Fruit fly (Drosophila melanogaster) whole organism, wandering third instar larva: ENCODE measurements around the gene ATPsynE.

Experiments
- Abd-B ChIP-seq: fragments of >200 bp; optimal IDR thresholded peaks from 2 replicates; lab custom pipeline; 2017; ENCODE audit warnings: missing biosample characterization, missing genetic modification characterization
- CG32264 ChIP-seq: fragments of 200-800 bp; sonication (Bioruptor generic); optimal IDR thresholded peaks from 2 replicates; lab custom pipeline; 2016; ENCODE audit warnings: missing biosample characterization, missing genetic modification characterization
- CG9705 ChIP-seq: fragments of 200-800 bp; sonication (Bioruptor generic); optimal IDR thresholded peaks from 2 replicates; lab custom pipeline; 2018; ENCODE audit warnings: missing biosample characterization, mild to moderate bottlenecking, missing genetic modification characterization
- Dfd ChIP-seq: fragments of >200 bp; optimal IDR thresholded peaks from 2 replicates; lab custom pipeline; 2017; ENCODE audit warnings: missing biosample characterization, missing genetic modification characterization
- Dif ChIP-seq: fragments of 200-275, 200-300 bp; sonication (Bioruptor generic); optimal IDR thresholded peaks from 2 replicates; lab custom pipeline; 2018; ENCODE audit warnings: missing biosample characterization, missing genetic modification characterization; ENCODE audit not compliant: partially characterized antibody
- GATAd ChIP-seq: sonication (Bioruptor generic); optimal IDR thresholded peaks from 2 replicates; lab custom pipeline; 2016; ENCODE audit warnings: missing biosample characterization, missing genetic modification characterization
- HLH106 ChIP-seq: fragments of 200-800 bp; optimal IDR thresholded peaks from 3 replicates; lab custom pipeline; 2019; ENCODE audit warnings: missing biosample characterization, mild to moderate bottlenecking, missing genetic modification characterization, moderate library complexity
- Hnf4 ChIP-seq: fragments of 200-800 bp; sonication (Bioruptor generic); optimal IDR thresholded peaks from 2 replicates; lab custom pipeline; 2016; ENCODE audit warnings: missing biosample characterization, mild to moderate bottlenecking, missing genetic modification characterization
- Hr83 ChIP-seq: fragments of 200-300 bp; sonication (Bioruptor generic); optimal IDR thresholded peaks from 2 replicates; lab custom pipeline; 2016; ENCODE audit warnings: missing biosample characterization, mild to moderate bottlenecking, missing genetic modification characterization, moderate library complexity; ENCODE audit not compliant: poor library complexity, severe bottlenecking
- Myc ChIP-seq: fragments of >200 bp; optimal IDR thresholded peaks from 2 replicates; lab custom pipeline; 2017
- N ChIP-seq: fragments of >200 bp; optimal IDR thresholded peaks from 2 replicates; lab custom pipeline; 2018; ENCODE audit warnings: missing biosample characterization, missing external identifiers, missing genetic modification characterization
- OdsH ChIP-seq: fragments of 200-800 bp; sonication (Bioruptor generic); optimal IDR thresholded peaks from 2 replicates; lab custom pipeline; 2016; ENCODE audit warnings: missing biosample characterization, mild to moderate bottlenecking, missing genetic modification characterization
- Rel ChIP-seq, 2 experiments: fragments of 200-800 bp; sonication (Bioruptor generic) in 1 of 2; optimal IDR thresholded peaks; 2 replicates in 1 of 2; 3 replicates in 1 of 2; lab custom pipeline; 2016 to 2019; ENCODE audit warnings: mild to moderate bottlenecking in 2 of 2, missing biosample characterization in 2 of 2, missing genetic modification characterization in 2 of 2, moderate library complexity in 1 of 2
- Sp1 ChIP-seq: fragments of 200-800 bp; sonication (Bioruptor generic); optimal IDR thresholded peaks from 3 replicates; lab custom pipeline; 2019; ENCODE audit warnings: missing biosample characterization, mild to moderate bottlenecking, missing genetic modification characterization, moderate library complexity
- Vsx2 ChIP-seq: fragments of 200-300, 225-300 bp; sonication (Bioruptor generic); optimal IDR thresholded peaks from 2 replicates; lab custom pipeline; 2018; ENCODE audit warnings: missing biosample characterization, missing genetic modification characterization; ENCODE audit not compliant: partially characterized antibody
- br ChIP-seq: fragments of 200-800 bp; sonication (Bioruptor generic); optimal IDR thresholded peaks from 2 replicates; lab custom pipeline; 2016; ENCODE audit warnings: missing biosample characterization, missing genetic modification characterization
- dl ChIP-seq, 2 experiments: fragments of 175-275, 200-275 bp in 1 of 2; fragments of 200-275 bp in 1 of 2; sonication (Bioruptor generic); optimal IDR thresholded peaks; lab custom pipeline; 2018; ENCODE audit warnings: mild to moderate bottlenecking in 2 of 2, missing biosample characterization in 2 of 2, missing genetic modification characterization in 2 of 2, moderate library complexity in 2 of 2; ENCODE audit not compliant: partially characterized antibody in 2 of 2, insufficient read depth in 1 of 2
- dsf ChIP-seq: sonication (Bioruptor generic); optimal IDR thresholded peaks from 2 replicates; lab custom pipeline; 2016; ENCODE audit warnings: missing biosample characterization, missing genetic modification characterization, borderline replicate concordance
- ey ChIP-seq: fragments of 200-800 bp; sonication (Bioruptor generic); optimal IDR thresholded peaks from 2 replicates; lab custom pipeline; 2016; ENCODE audit warnings: missing biosample characterization, missing genetic modification characterization
- fru ChIP-seq: fragments of 200-800 bp; sonication (Bioruptor generic); optimal IDR thresholded peaks from 3 replicates; lab custom pipeline; 2016; ENCODE audit warnings: missing biosample characterization, mild to moderate bottlenecking, missing genetic modification characterization
- h ChIP-seq: fragments of 200-800 bp; sonication (Bioruptor generic); optimal IDR thresholded peaks from 3 replicates; lab custom pipeline; 2016; ENCODE audit warnings: missing biosample characterization, mild to moderate bottlenecking, missing genetic modification characterization
- lola ChIP-seq: fragments of >200 bp; optimal IDR thresholded peaks from 2 replicates; lab custom pipeline; 2017; ENCODE audit warnings: missing biosample characterization, missing genetic modification characterization
- pan ChIP-seq: fragments of >200 bp; optimal IDR thresholded peaks from 2 replicates; lab custom pipeline; 2017
- psq ChIP-seq: fragments of 200-800 bp; sonication (Bioruptor generic); optimal IDR thresholded peaks from 3 replicates; lab custom pipeline; 2017; ENCODE audit warnings: missing biosample characterization, mild to moderate bottlenecking, missing genetic modification characterization, moderate library complexity
- rgr ChIP-seq: fragments of 200-800 bp; sonication (Bioruptor generic); optimal IDR thresholded peaks from 3 replicates; lab custom pipeline; 2016; ENCODE audit warnings: missing biosample characterization, mild to moderate bottlenecking, missing genetic modification characterization
- sv ChIP-seq: fragments of 200-800 bp; sonication (Bioruptor generic); optimal IDR thresholded peaks from 3 replicates; lab custom pipeline; 2016; ENCODE audit warnings: missing biosample characterization, missing genetic modification characterization
- tai ChIP-seq: sonication (Bioruptor generic); optimal IDR thresholded peaks from 2 replicates; lab custom pipeline; 2016; ENCODE audit warnings: missing biosample characterization, missing genetic modification characterization
- usp ChIP-seq: fragments of >200 bp; optimal IDR thresholded peaks from 2 replicates; lab custom pipeline; 2017; ENCODE audit warnings: missing biosample characterization, missing genetic modification characterization
- woc ChIP-seq: sonication (Bioruptor generic); optimal IDR thresholded peaks from 2 replicates; lab custom pipeline; 2016; ENCODE audit warnings: missing biosample characterization, mild to moderate bottlenecking, missing genetic modification characterization

ATPsynE gene

DNA sequence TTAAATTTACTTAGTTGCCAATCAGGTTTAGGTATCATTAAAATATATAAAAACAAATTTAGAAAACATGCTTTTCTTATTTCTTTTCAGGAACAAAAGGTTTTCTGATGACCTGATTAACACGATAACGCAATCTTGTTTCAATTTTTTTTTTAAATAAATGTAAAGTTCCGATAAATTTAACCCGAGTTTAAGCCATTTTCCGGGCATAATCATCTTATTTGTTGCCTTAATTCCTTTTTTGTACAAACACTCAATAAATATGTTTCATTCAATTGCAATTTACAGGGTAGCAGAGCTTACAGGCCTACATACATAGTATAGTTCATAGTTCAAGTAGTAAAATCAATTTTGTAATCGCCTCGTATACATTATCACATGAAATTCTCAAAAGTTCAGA lies 2.8 kb downstream of the ATPsynE start:
- TF ChIP-seq Dfd (GFP tag; lab: Kevin White, UChicago) = no peak
- TF ChIP-seq, all 38 proteins: peak for 0

DNA sequence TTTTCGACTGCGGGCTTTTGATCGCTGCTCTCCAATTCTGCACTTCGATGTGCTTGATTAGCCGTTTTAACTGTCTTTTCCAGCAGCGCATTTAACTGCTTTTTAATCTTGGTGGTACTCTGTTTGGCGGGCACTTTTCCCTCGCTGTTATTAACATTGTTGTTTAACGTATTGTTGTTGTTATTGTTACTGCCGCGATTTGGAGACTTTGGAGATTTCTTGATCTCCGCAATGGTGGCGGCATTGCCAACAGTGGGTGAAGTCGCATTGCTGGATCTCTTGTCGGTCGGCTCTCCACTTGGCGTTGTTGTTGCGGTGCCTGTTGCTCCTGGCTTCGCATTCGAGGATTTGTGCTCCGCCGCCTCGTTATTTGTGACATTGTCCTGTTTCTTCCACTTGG lies 3.9 kb downstream of the ATPsynE start:
- TF ChIP-seq CG9705 (GFP tag; lab: Kevin White, UChicago) (no peak), Rel (GFP tag; optimal IDR thresholded peaks at IDR 0.05; lab: Kevin White, UChicago) (no peak), Rel (tag; optimal IDR thresholded peaks at IDR 0.05; lab: Kevin White, UChicago) (no peak), GATAd (no peak), h (GFP tag; lab: Kevin White, UChicago) (no peak), N (GFP tag; lab: Kevin White, UChicago) (no peak), ey (GFP tag; lab: Kevin White, UChicago) (no peak), HLH106 (tag; lab: Kevin White, UChicago) (no peak), Myc (no peak), woc (no peak), Sp1 (GFP tag; lab: Kevin White, UChicago) (no peak), Vsx2 (GFP tag; lab: Kevin White, UChicago) (no peak), fru (GFP tag; lab: Kevin White, UChicago) (no peak), dsf (GFP tag; lab: Kevin White, UChicago) (no peak), lola (GFP tag; lab: Kevin White, UChicago) (no peak), usp (no peak), Hr83 (GFP tag; lab: Kevin White, UChicago) (no peak), dl (GFP tag; optimal IDR thresholded peaks at IDR 0.05; lab: Kevin White, UChicago; ENCODE audit: insufficient read depth in 1 of 2, partially characterized antibody in 2 of 2) (no peak), br (GFP tag; lab: Kevin White, UChicago) (no peak)

DNA sequence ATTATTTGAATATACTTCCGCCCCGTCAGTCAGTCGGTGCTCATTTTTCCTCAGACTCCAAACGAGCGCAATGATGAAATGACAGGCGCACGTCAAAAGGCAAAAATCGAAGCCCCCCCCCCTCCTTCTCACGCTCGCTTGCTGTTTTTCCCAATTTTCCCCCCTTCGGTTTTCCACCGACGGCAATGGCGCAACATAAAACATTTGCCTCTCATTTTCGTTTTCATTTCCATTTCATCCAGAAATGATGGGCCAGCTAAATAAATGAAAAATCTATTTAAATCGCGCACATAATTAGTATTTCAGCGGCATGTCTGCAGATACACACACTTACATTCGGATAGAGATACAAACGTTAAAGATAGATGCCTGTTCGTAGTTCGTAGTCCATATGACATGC lies 4.7 kb downstream of the ATPsynE start:
- TF ChIP-seq sv (no peak), CG32264 (GFP tag; lab: Kevin White, UChicago) (no peak), ey (GFP tag; lab: Kevin White, UChicago) (no peak), tai (no peak), lola (GFP tag; lab: Kevin White, UChicago) (no peak), usp (no peak), rgr (no peak), fru (GFP tag; lab: Kevin White, UChicago) (no peak), Hnf4 (GFP tag; lab: Kevin White, UChicago) (no peak), Vsx2 (GFP tag; lab: Kevin White, UChicago) (no peak), woc (no peak), psq (GFP tag; lab: Kevin White, UChicago) (no peak), Abd-B (GFP tag; lab: Kevin White, UChicago) (no peak), Dif (GFP tag; lab: Kevin White, UChicago) (no peak)
- TF ChIP-seq, all 38 proteins: peak for 0

DNA sequence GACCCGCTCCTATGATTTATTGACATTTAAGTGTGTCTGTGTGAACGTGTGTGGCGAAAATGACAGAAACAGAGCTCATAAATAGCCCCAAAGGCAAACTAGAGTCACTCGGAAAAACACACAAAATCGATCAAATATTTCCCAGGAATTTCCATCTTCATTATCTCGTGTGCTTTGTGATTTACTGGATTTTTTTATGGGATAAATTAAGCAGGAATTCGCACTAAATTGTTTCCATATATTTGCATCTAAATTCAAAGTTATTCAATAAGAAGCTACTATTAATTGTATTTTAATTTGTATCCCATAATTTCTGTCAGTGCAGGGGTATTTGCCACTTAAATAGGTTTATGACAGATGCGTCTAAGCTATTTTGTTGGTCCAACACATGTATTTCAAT lies 6.0 kb downstream of the ATPsynE start:
- TF ChIP-seq Dif (GFP tag; lab: Kevin White, UChicago) (no peak), sv (no peak), pan (lab: Kevin White, UChicago) (no peak), woc (no peak), ey (GFP tag; lab: Kevin White, UChicago) (no peak), OdsH (GFP tag; lab: Kevin White, UChicago) (no peak), Hnf4 (GFP tag; lab: Kevin White, UChicago) (no peak), Abd-B (GFP tag; lab: Kevin White, UChicago) (no peak), CG9705 (GFP tag; lab: Kevin White, UChicago) (no peak), lola (GFP tag; lab: Kevin White, UChicago) (no peak), tai (no peak), Hr83 (GFP tag; lab: Kevin White, UChicago) (no peak)
- TF ChIP-seq, all 38 proteins: peak for 0

DNA sequence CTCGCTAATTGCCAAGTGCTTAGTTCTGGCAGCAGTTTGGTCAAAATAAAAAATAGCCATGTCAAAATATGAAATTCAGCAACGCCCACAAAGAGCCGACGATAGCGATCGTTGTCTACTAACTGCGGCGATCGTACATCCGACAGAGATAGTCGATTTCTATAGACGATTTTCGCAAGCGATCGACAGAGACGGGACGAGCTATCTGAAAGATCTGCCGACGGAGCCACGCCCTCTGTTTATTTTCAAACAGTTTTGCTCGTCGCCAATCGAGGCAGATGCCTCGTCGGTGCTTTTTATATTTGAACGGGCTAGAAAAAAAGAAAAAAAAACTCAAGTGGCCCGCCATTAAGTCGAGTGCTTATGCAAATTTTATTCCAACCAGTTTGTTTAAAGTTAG lies 8.8 kb downstream of the ATPsynE start:
- no peak for TF ChIP-seq Hnf4 (GFP tag; lab: Kevin White, UChicago)
- TF ChIP-seq Dif (GFP tag; lab: Kevin White, UChicago) = no peak
- no peak for TF ChIP-seq GATAd
- TF ChIP-seq psq (GFP tag; lab: Kevin White, UChicago) = no peak
- no peak for TF ChIP-seq N (GFP tag; lab: Kevin White, UChicago)
- no peak for TF ChIP-seq OdsH (GFP tag; lab: Kevin White, UChicago)
- no peak for TF ChIP-seq fru (GFP tag; lab: Kevin White, UChicago)
